Worm (Caenorhabditis elegans) whole organism, L4 larva: Measurements from ENCODE around the gene F45G2.9.

Source experiments
- F37D6.2 ChIP-seq: sonication (generic microtip); optimal IDR thresholded peaks from 2 replicates; lab custom pipeline; 2016; ENCODE audit warnings: mild to moderate bottlenecking, missing genetic modification characterization, missing compliant biosample characterization
- F49E8.2 ChIP-seq: sonication (generic microtip); optimal IDR thresholded peaks from 2 replicates; lab custom pipeline; 2016; ENCODE audit warnings: missing compliant biosample characterization, mild to moderate bottlenecking, missing genetic modification characterization, borderline replicate concordance
- R02D3.7 ChIP-seq: fragments of 150-350 bp; sonication (generic microtip); optimal IDR thresholded peaks from 3 replicates; lab custom pipeline; 2014; ENCODE audit warnings: missing biosample characterization, missing genetic modification characterization
- T26A8.4 ChIP-seq: fragments of 200-800 bp; sonication (Bioruptor generic); IDR thresholded peaks from 2 replicates; pipeline ENCODE4 v1.3.6; 2022; ENCODE audit warnings: missing genetic modification characterization, missing compliant biosample characterization
- Y105C5A.15 ChIP-seq: fragments of 200-800 bp; sonication (Bioruptor generic); IDR thresholded peaks from 2 replicates; pipeline ENCODE4 v1.3.6; 2022; ENCODE audit warnings: missing genetic modification characterization, missing compliant biosample characterization
- Y48G9A.11 ChIP-seq: fragments of 200-800 bp; sonication (Bioruptor generic); IDR thresholded peaks from 2 replicates; pipeline ENCODE4 v1.3.6; 2022; ENCODE audit warnings: missing genetic modification reagents, missing genetic modification characterization, missing compliant biosample characterization
- Y75B8A.6 ChIP-seq: fragments of 200-800 bp; sonication (Bioruptor generic); IDR thresholded peaks from 2 replicates; pipeline ENCODE4 v1.3.6; 2022; ENCODE audit warnings: missing genetic modification reagents, missing genetic modification characterization, missing compliant biosample characterization
- ZK337.2 ChIP-seq: fragments of 200-800 bp; sonication (Bioruptor generic); IDR thresholded peaks from 2 replicates; pipeline ENCODE4 v1.3.6; 2022; ENCODE audit warnings: missing genetic modification reagents, missing genetic modification characterization, missing compliant biosample characterization
- ceh-32 ChIP-seq: sonication (generic microtip); optimal IDR thresholded peaks from 2 replicates; lab custom pipeline; 2016; ENCODE audit warnings: mild to moderate bottlenecking, missing genetic modification characterization, missing compliant biosample characterization; ENCODE audit not compliant: poor library complexity
- ceh-62 ChIP-seq: sonication (generic microtip); optimal IDR thresholded peaks from 2 replicates; lab custom pipeline; 2017; ENCODE audit warnings: missing biosample characterization, missing genetic modification characterization
- ctbp-1 ChIP-seq: fragments of 200-800 bp; sonication (Bioruptor generic); IDR thresholded peaks from 2 replicates; pipeline ENCODE4 v1.3.6; 2022; ENCODE audit warnings: missing genetic modification reagents, missing genetic modification characterization, missing compliant biosample characterization
- daf-12 ChIP-seq: fragments of 150-350 bp; optimal IDR thresholded peaks from 2 replicates; lab custom pipeline; 2014; ENCODE audit warnings: missing biosample characterization, missing genetic modification reagents, missing genetic modification characterization
- daf-8 ChIP-seq: fragments of 200-800 bp; sonication (Bioruptor generic); IDR thresholded peaks from 2 replicates; pipeline ENCODE4 v1.3.6; 2022; ENCODE audit warnings: missing genetic modification characterization, missing compliant biosample characterization
- dpl-1 ChIP-seq: fragments of 150-350 bp; optimal IDR thresholded peaks from 2 replicates; lab custom pipeline; 2014; ENCODE audit warnings: missing biosample characterization, missing genetic modification reagents, missing genetic modification characterization
- duxl-1 ChIP-seq: sonication (generic microtip); optimal IDR thresholded peaks from 2 replicates; lab custom pipeline; 2016; ENCODE audit warnings: mild to moderate bottlenecking, missing genetic modification characterization, moderate library complexity, missing compliant biosample characterization; ENCODE audit not compliant: poor library complexity
- dve-1 ChIP-seq: sonication (generic microtip); optimal IDR thresholded peaks from 2 replicates; lab custom pipeline; 2017; ENCODE audit warnings: antibody characterized with exemption, mild to moderate bottlenecking, missing genetic modification characterization, missing compliant biosample characterization; ENCODE audit not compliant: insufficient read depth
- egl-27 ChIP-seq: sonication (generic microtip); optimal IDR thresholded peaks from 3 replicates; lab custom pipeline; 2017; ENCODE audit warnings: missing biosample characterization, missing genetic modification reagents, missing genetic modification characterization
- egl-43 ChIP-seq: fragments of 200-800 bp; sonication (Bioruptor generic); IDR thresholded peaks from 2 replicates; pipeline ENCODE4 v1.3.6; 2022; ENCODE audit warnings: missing genetic modification reagents, missing genetic modification characterization, missing compliant biosample characterization
- fos-1 ChIP-seq: fragments of 150-350 bp; optimal IDR thresholded peaks from 2 replicates; lab custom pipeline; 2014; ENCODE audit warnings: missing biosample characterization, missing genetic modification characterization
- hlh-11 ChIP-seq: fragments of 200-800 bp; sonication (Bioruptor generic); optimal IDR thresholded peaks from 2 replicates; lab custom pipeline; 2018; ENCODE audit warnings: mild to moderate bottlenecking, missing genetic modification characterization, missing compliant biosample characterization
- hmg-1.1 ChIP-seq: fragments of 200-800 bp; sonication (Bioruptor generic); IDR thresholded peaks from 2 replicates; pipeline ENCODE4 v1.3.6; 2022; ENCODE audit warnings: missing genetic modification reagents, missing genetic modification characterization, missing compliant biosample characterization
- lim-7 ChIP-seq: fragments of 200-800 bp; sonication (Bioruptor generic); IDR thresholded peaks from 2 replicates; pipeline ENCODE4 v1.3.6; 2022; ENCODE audit warnings: missing genetic modification characterization, missing compliant biosample characterization
- lin-1 ChIP-seq: fragments of 200-800 bp; sonication (Bioruptor generic); IDR thresholded peaks from 2 replicates; pipeline ENCODE4 v1.3.6; 2022; ENCODE audit warnings: missing genetic modification reagents, missing genetic modification characterization, missing compliant biosample characterization
- lin-13 ChIP-seq: fragments of 150-350 bp; optimal IDR thresholded peaks from 2 replicates; lab custom pipeline; 2014; ENCODE audit warnings: missing biosample characterization, missing genetic modification reagents, missing genetic modification characterization
- lin-38 ChIP-seq: fragments of 200-800 bp; sonication (Bioruptor generic); IDR thresholded peaks from 2 replicates; pipeline ENCODE4 v1.3.6; 2022; ENCODE audit warnings: missing genetic modification reagents, missing genetic modification characterization, missing compliant biosample characterization
- mdl-1 ChIP-seq, 2 experiments: fragments of 150-350 bp in 1 of 2; sonication (generic microtip) in 1 of 2; optimal IDR thresholded peaks; 2 replicates each; lab custom pipeline; 2014 to 2017; ENCODE audit warnings: missing biosample characterization in 2 of 2, missing genetic modification characterization in 2 of 2
- mep-1 ChIP-seq: fragments of 150-350 bp; sonication (generic microtip); optimal IDR thresholded peaks from 3 replicates; lab custom pipeline; 2014; ENCODE audit warnings: missing biosample characterization, missing genetic modification characterization
- mes-2 ChIP-seq: sonication (generic microtip); optimal IDR thresholded peaks from 2 replicates; lab custom pipeline; 2016; ENCODE audit warnings: missing genotype, mild to moderate bottlenecking, missing genetic modification characterization, missing compliant biosample characterization; ENCODE audit not compliant: poor library complexity, severe bottlenecking
- mxl-2 ChIP-seq: fragments of 200-800 bp; sonication (Bioruptor generic); conservative IDR thresholded peaks from 2 replicates; pipeline ENCODE4 v1.3.6; 2022; ENCODE audit warnings: missing genetic modification reagents, missing genetic modification characterization, missing compliant biosample characterization
- nhr-10 ChIP-seq: fragments of 150-350 bp; optimal IDR thresholded peaks from 2 replicates; lab custom pipeline; 2014; ENCODE audit warnings: missing biosample characterization, missing genetic modification characterization
- nhr-102 ChIP-seq: sonication (generic microtip); optimal IDR thresholded peaks from 2 replicates; lab custom pipeline; 2016; ENCODE audit warnings: mild to moderate bottlenecking, missing genetic modification characterization, moderate library complexity, missing compliant biosample characterization
- nhr-111 ChIP-seq: fragments of 200-800 bp; sonication (Bioruptor generic); optimal IDR thresholded peaks from 2 replicates; lab custom pipeline; 2018; ENCODE audit warnings: mild to moderate bottlenecking, missing genetic modification characterization, missing compliant biosample characterization
- nhr-237 ChIP-seq: sonication (generic microtip); optimal IDR thresholded peaks from 2 replicates; lab custom pipeline; 2017; ENCODE audit warnings: missing biosample characterization, missing genetic modification characterization
- nhr-25 ChIP-seq: sonication (generic microtip); optimal IDR thresholded peaks from 2 replicates; lab custom pipeline; 2017; ENCODE audit warnings: missing genetic modification characterization, mild to moderate bottlenecking, missing compliant biosample characterization, antibody characterized with exemption, moderate library complexity, borderline replicate concordance; ENCODE audit not compliant: insufficient read depth
- nhr-41 ChIP-seq: fragments of 200-800 bp; sonication (Bioruptor generic); IDR thresholded peaks from 2 replicates; pipeline ENCODE4 v1.3.6; 2022; ENCODE audit warnings: missing genetic modification reagents, missing genetic modification characterization, missing compliant biosample characterization
- nhr-76 ChIP-seq: fragments of 150-350 bp; optimal IDR thresholded peaks from 2 replicates; lab custom pipeline; 2014; ENCODE audit warnings: missing biosample characterization, missing genetic modification characterization
- rbr-2 ChIP-seq: sonication (generic microtip); optimal IDR thresholded peaks from 2 replicates; lab custom pipeline; 2016; ENCODE audit warnings: missing genotype, missing genetic modification characterization, missing compliant biosample characterization
- saeg-2 ChIP-seq: fragments of 200-800 bp; sonication (Bioruptor generic); IDR thresholded peaks from 2 replicates; pipeline ENCODE4 v1.3.6; 2022; ENCODE audit warnings: missing genetic modification reagents, missing genetic modification characterization, missing compliant biosample characterization
- sdz-12 ChIP-seq: fragments of 200-800 bp; sonication (Bioruptor generic); optimal IDR thresholded peaks from 2 replicates; lab custom pipeline; 2018; ENCODE audit warnings: mild to moderate bottlenecking, missing genetic modification characterization, missing compliant biosample characterization
- set-16 ChIP-seq: fragments of 200-800 bp; sonication (Bioruptor generic); IDR thresholded peaks from 2 replicates; pipeline ENCODE4 v1.3.6; 2022; ENCODE audit warnings: missing genetic modification reagents, missing genetic modification characterization, missing compliant biosample characterization
- unc-62 ChIP-seq, 3 experiments: fragments of 150-350 bp in 1 of 3; sonication (generic microtip); optimal IDR thresholded peaks in 2 of 3; peaks in 1 of 3; 1 replicate in 1 of 3; 2 replicates in 2 of 3; lab custom pipeline; 2014 to 2017; ENCODE audit warnings: missing biosample characterization in 3 of 3, missing genetic modification characterization in 3 of 3, missing genetic modification reagents in 3 of 3, missing genotype in 1 of 3
- zip-11 ChIP-seq: fragments of 200-800 bp; sonication (Bioruptor generic); IDR thresholded peaks from 2 replicates; pipeline ENCODE4 v1.3.6; 2022; ENCODE audit warnings: missing genetic modification characterization, missing compliant biosample characterization
- ztf-7 ChIP-seq: fragments of 150-350 bp; optimal IDR thresholded peaks from 2 replicates; lab custom pipeline; 2014; ENCODE audit warnings: missing biosample characterization, missing genetic modification characterization

Gene F45G2.9

DNA sequence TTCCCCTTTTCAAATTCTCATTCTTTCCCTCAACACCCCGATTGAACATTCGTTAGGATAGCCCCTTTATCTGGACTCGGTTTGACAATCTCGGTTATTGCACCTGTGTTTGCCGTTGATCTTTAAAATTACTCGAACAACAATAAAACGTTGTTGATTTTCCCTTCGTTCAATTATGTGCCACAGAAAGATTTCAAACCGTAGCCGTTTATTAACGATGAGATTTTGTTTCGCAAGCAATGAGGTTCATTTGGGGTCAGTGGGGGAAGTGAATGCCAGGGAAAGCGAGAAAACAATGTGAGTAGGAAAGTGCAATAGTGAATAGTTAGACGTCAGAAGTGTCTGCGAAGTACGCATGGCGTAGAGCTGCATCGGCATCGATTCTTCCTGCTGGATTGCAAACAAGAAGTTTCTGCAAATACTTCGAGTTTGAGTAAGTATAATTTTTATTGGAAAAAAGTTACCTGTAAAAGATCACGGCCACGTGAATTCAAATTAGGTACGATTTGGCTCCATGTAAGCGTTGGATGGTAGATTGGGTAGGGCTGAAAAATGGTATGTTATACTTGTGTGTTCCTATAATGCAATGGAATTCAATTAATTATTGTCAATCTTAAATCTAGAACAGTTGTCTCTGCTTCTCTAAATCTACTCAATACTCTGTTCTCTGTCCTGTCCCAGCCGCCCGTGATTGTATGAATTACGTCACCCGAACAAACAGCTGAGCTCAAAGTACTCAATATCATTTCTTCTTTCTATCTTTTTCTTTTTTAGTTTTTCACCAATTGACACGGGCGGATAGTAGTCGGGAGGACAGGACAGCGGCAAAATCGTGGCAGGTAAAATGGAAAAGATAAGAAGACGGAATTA, 28.0 kb upstream of the F45G2.9 start, which contains the start of gene kel-3 (continued):
- TF ChIP-seq nhr-237 (peak; percentile 63), nhr-41 (GFP tag; lab: Robert Waterston, UW) (no peak; the same call in 1 of the 2 replicates), hmg-1.1 (GFP tag; lab: Robert Waterston, UW) (peak; percentile 67; the same call in 1 of the 2 replicates), Y75B8A.6 (GFP tag; lab: Robert Waterston, UW) (peak; percentile 70; the same call in 1 of the 2 replicates), nhr-111 (GFP tag; lab: Kevin White, UChicago) (no peak), lin-38 (GFP tag; lab: Robert Waterston, UW) (peak; percentile 80), zip-11 (GFP tag; lab: Robert Waterston, UW) (0 out of 2 replicates have a peak, but pooled peaks have one; percentile 17), dpl-1 (GFP tag; lab: Kevin White, UChicago) (peak; percentile 7), duxl-1 (tag; lab: Kevin White, UChicago) (peak; percentile 84), R02D3.7 (no peak), ZK337.2 (GFP tag; lab: Robert Waterston, UW) (no peak), unc-62 (GFP tag; optimal IDR thresholded peaks at IDR 0.05 in 1 of 2; lab: Kevin White, UChicago) (peak in 1 of 2 experiments; percentile 91), unc-62 (tag; optimal IDR thresholded peaks at IDR 0.05; lab: Kevin White, UChicago) (no peak), lim-7 (no peak; the same call in none of the 2 replicates), ceh-32 (tag; lab: Kevin White, UChicago) (no peak), ctbp-1 (peak; percentile 79), daf-8 (GFP tag; lab: Robert Waterston, UW) (peak; percentile 34; the same call in 1 of the 2 replicates), F37D6.2 (no peak), nhr-76 (no peak), F49E8.2 (tag; lab: Kevin White, UChicago) (peak; percentile 92), nhr-102 (tag; lab: Kevin White, UChicago) (peak; percentile 90), Y105C5A.15 (GFP tag; lab: Robert Waterston, UW) (peak; percentile 83)

- peak; percentile 47; the same call in 1 of the 2 replicates for TF ChIP-seq Y48G9A.11 (GFP tag; lab: Robert Waterston, UW)
- peak; percentile 89 for TF ChIP-seq lin-38 (GFP tag; lab: Robert Waterston, UW)
- peak; percentile 88 for TF ChIP-seq egl-43 (GFP tag; lab: Robert Waterston, UW)
- peak; percentile 93 for TF ChIP-seq dve-1
- TF ChIP-seq mes-2 (tag; lab: Kevin White, UChicago) = peak; percentile 95
- no peak for TF ChIP-seq Y105C5A.15 (GFP tag; lab: Robert Waterston, UW)
- peak; percentile 98 for TF ChIP-seq dpl-1 (GFP tag; lab: Kevin White, UChicago)
- no peak for TF ChIP-seq fos-1
- TF ChIP-seq mxl-2 (GFP tag; lab: Robert Waterston, UW) = no peak
- no peak for TF ChIP-seq daf-12
- TF ChIP-seq set-16 (GFP tag; lab: Robert Waterston, UW) = peak; percentile 95
- no peak for TF ChIP-seq nhr-10 (tag; lab: Kevin White, UChicago)
- peak; percentile 4 to 50 for TF ChIP-seq mdl-1 (tag; optimal IDR thresholded peaks at IDR 0.05; lab: Kevin White, UChicago)
- no peak for TF ChIP-seq ceh-62 (tag; lab: Kevin White, UChicago)
- TF ChIP-seq hlh-11 (tag; lab: Kevin White, UChicago) = peak; percentile 94
- TF ChIP-seq lim-7 = peak; percentile 64; the same call in 1 of the 2 replicates
- peak; percentile 82 for TF ChIP-seq nhr-25 (tag; lab: Kevin White, UChicago)
- peak; percentile 68 for TF ChIP-seq duxl-1 (tag; lab: Kevin White, UChicago)
- TF ChIP-seq F37D6.2 = peak; percentile 85
- TF ChIP-seq saeg-2 (GFP tag; lab: Robert Waterston, UW) = peak; percentile 86
- TF ChIP-seq T26A8.4 (GFP tag; lab: Robert Waterston, UW) = peak; percentile 94
- no peak for TF ChIP-seq sdz-12 (GFP tag; lab: Kevin White, UChicago)
- peak; percentile 91 for TF ChIP-seq lin-13
- peak; percentile 6 for TF ChIP-seq ztf-7 (tag; lab: Kevin White, UChicago)
- no peak for TF ChIP-seq egl-27
- TF ChIP-seq lin-1 = peak; percentile 45; the same call in 1 of the 2 replicates
- TF ChIP-seq rbr-2 (tag; lab: Kevin White, UChicago) = peak; percentile 92
- TF ChIP-seq nhr-111 (GFP tag; lab: Kevin White, UChicago) = no peak
- TF ChIP-seq mep-1 = peak; percentile 94
These were observed 26.4 kb upstream of the F45G2.9 start, which contains the start of gene ant-1.1 for ce11 chrIII:13462965-13463783. Gene ant-1.1 (plus strand): TSS chrIII:13463163.
